Worm (Caenorhabditis elegans): ENCODE measurements around the gene Y116A8C.465.

The Y116A8C.465 gene

DNA sequence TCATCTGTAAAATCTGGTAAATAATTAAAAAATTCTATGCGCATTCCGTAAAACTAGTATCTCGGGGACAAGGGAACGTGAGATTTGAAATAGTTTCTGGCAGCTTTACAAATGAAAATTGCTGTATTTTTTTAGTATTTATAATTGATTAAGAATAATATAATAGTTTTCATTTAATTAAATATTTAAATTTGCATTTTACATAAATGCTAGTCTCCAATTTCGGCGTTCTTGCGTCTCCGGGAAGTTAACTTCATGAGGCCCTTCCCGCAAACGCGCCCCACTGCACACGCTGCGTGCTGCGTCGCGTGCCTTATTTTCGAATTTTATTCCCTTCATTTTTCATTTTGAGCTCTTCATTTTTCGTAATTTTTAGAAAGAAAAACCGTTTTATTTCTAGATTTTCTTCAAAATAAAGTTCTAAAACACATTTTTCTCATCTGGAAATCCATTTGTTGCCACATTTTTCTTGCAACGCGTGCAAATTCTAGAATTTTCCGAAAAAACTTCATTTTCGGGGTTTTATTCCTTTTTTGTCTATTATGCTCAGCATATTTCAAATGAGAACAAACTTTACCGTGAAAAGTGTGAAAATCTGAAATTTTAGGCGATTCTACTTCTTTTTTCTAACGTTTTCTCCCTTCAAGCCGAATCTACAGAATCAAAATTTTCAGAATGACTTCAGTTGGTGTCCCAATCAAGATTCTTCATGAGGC is 22.5 kb downstream of the Y116A8C.465 start, which contains the start of the genes snx-13 and snr-1 (continued):
- peak; percentile 48 for TF ChIP-seq dve-1 (tag; optimal IDR thresholded peaks at IDR 0.05; ENCODE audit: insufficient read depth)
- TF ChIP-seq Y48G9A.11 (GFP tag; IDR thresholded peaks at IDR 0.05) = peak; percentile 64
- TF ChIP-seq vab-7 (GFP tag; IDR thresholded peaks at IDR 0.05) = peak; percentile 86
- TF ChIP-seq nhr-77 (tag; optimal IDR thresholded peaks at IDR 0.05) = peak; percentile 60
- no peak for TF ChIP-seq Y75B8A.6 (GFP tag; IDR thresholded peaks at IDR 0.05)
- TF ChIP-seq ceh-20 (GFP tag; IDR thresholded peaks at IDR 0.05) = no peak
- no peak for TF ChIP-seq F26F4.8 (GFP tag; conservative IDR thresholded peaks at IDR 0.05)
- TF ChIP-seq gei-8 (GFP tag; optimal IDR thresholded peaks at IDR 0.05) = no peak
- no peak for TF ChIP-seq lin-1 (GFP tag; IDR thresholded peaks at IDR 0.05)
- no peak for TF ChIP-seq lin-29 (GFP tag; IDR thresholded peaks at IDR 0.05)
- no peak for TF ChIP-seq Y105C5A.15 (GFP tag; IDR thresholded peaks at IDR 0.05)
- TF ChIP-seq nhr-25 (tag; optimal IDR thresholded peaks at IDR 0.05; ENCODE audit: borderline replicate concordance, insufficient read depth) = no peak
- peak; percentile 70 for TF ChIP-seq rbr-2 (tag; optimal IDR thresholded peaks at IDR 0.05)
- no peak for TF ChIP-seq nhr-10 (tag; optimal IDR thresholded peaks at IDR 0.05)
- TF ChIP-seq nhr-48 (tag; optimal IDR thresholded peaks at IDR 0.05) = no peak
- TF ChIP-seq ceh-62 (tag; optimal IDR thresholded peaks at IDR 0.05) = no peak
- TF ChIP-seq ceh-28 (tag; optimal IDR thresholded peaks at IDR 0.05) = no peak
- no peak for TF ChIP-seq hlh-11 (tag; optimal IDR thresholded peaks at IDR 0.05)
- no peak for TF ChIP-seq unc-39 (tag; optimal IDR thresholded peaks at IDR 0.05)
- no peak for TF ChIP-seq ceh-82 (tag; optimal IDR thresholded peaks at IDR 0.05)
- TF ChIP-seq nhr-11 (tag; optimal IDR thresholded peaks at IDR 0.05) = peak; percentile 17
- TF ChIP-seq sdz-12 (GFP tag; optimal IDR thresholded peaks at IDR 0.05) = peak; percentile 89
- TF ChIP-seq mxl-3 (GFP tag; optimal IDR thresholded peaks at IDR 0.05) = no peak
- no peak for TF ChIP-seq dmd-8 (GFP tag; IDR thresholded peaks at IDR 0.05)
- no peak for TF ChIP-seq snpc-4 (tag; optimal IDR thresholded peaks at IDR 0.05)
- no peak for TF ChIP-seq ama-1 (optimal IDR thresholded peaks at IDR 0.05)

DNA sequence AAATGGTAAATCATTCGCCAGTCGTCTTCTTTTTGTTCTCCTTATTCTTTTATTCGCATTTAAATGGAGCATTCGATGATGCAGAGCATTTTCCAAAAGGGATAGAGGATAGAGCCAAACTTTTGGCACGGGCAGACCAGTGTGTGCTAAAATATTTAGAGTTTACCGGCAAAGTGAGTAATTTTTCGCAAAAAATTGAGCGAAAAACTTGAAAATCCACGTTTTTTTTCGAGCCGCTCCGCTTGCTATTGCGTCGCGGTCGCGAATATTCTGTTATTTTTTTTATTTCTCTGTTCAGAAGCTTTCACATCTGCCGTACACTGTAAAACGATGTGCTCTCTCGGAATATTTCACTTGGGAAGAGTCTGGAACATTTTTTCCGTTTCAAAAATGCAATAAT is 23.8 kb downstream of the Y116A8C.465 start, which contains the start of gene Y116A8C.43:
Gene Y116A8C.43 (plus strand): TSS at position 3 of the 400 bp plus-strand sequence.
- TF ChIP-seq lin-38 (GFP tag; IDR thresholded peaks at IDR 0.05) (peak; percentile 73), F26F4.8 (GFP tag; conservative IDR thresholded peaks at IDR 0.05) (no peak), rbr-2 (tag; optimal IDR thresholded peaks at IDR 0.05) (peak; percentile 9), hlh-11 (tag; optimal IDR thresholded peaks at IDR 0.05) (no peak), sdz-12 (GFP tag; optimal IDR thresholded peaks at IDR 0.05) (no peak), ama-1 (optimal IDR thresholded peaks at IDR 0.05) (peak; percentile 84), daf-16 (GFP tag; optimal IDR thresholded peaks at IDR 0.05) (no peak), daf-16 (tag; optimal IDR thresholded peaks at IDR 0.05) (peak; percentile 27), pqm-1 (tag; optimal IDR thresholded peaks at IDR 0.05) (no peak), hlh-30 (tag; optimal IDR thresholded peaks at IDR 0.05; ENCODE audit: insufficient read depth) (no peak), Y75B8A.6 (GFP tag; IDR thresholded peaks at IDR 0.05) (no peak), F10B5.3 (tag; optimal IDR thresholded peaks at IDR 0.05) (no peak), lin-29 (GFP tag; IDR thresholded peaks at IDR 0.05) (no peak), pha-4 (GFP tag; IDR thresholded peaks at IDR 0.05) (no peak), pha-4 (tag; optimal IDR thresholded peaks at IDR 0.05) (no peak), zfp-3 (GFP tag; conservative IDR thresholded peaks at IDR 0.05) (0 out of 2 replicates have a peak, but pooled peaks have one; percentile 17), nhr-25 (tag; optimal IDR thresholded peaks at IDR 0.05; ENCODE audit: borderline replicate concordance, insufficient read depth) (no peak), F44E2.7 (GFP tag; IDR thresholded peaks at IDR 0.05) (no peak), dve-1 (tag; optimal IDR thresholded peaks at IDR 0.05; ENCODE audit: insufficient read depth) (no peak), unc-130 (GFP tag; optimal IDR thresholded peaks at IDR 0.05) (peak; percentile 56), dmd-9 (GFP tag; IDR thresholded peaks at IDR 0.05) (no peak), mes-2 (tag; optimal IDR thresholded peaks at IDR 0.05; ENCODE audit: poor library complexity, severe bottlenecking) (peak; percentile 23), dmd-6 (GFP tag; IDR thresholded peaks at IDR 0.05) (no peak), cey-2 (tag; optimal IDR thresholded peaks at IDR 0.05; ENCODE audit: borderline replicate concordance, insufficient read depth) (no peak), F49E8.2 (tag; optimal IDR thresholded peaks at IDR 0.05; ENCODE audit: borderline replicate concordance) (peak; percentile 79), T26A8.4 (GFP tag; IDR thresholded peaks at IDR 0.05) (0 out of 2 replicates have a peak, but pooled peaks have one; percentile 27), aha-1 (tag) (peak; percentile 76), nhr-6 (tag; optimal IDR thresholded peaks at IDR 0.05) (no peak), arid-1 (GFP tag; conservative IDR thresholded peaks at IDR 0.05) (peak; percentile 11; the same call in 1 of the 2 replicates), lsy-2 (tag; optimal IDR thresholded peaks at IDR 0.05) (no peak), unc-39 (tag; optimal IDR thresholded peaks at IDR 0.05) (no peak), ceh-62 (tag; optimal IDR thresholded peaks at IDR 0.05) (no peak), ztf-11 (tag; optimal IDR thresholded peaks at IDR 0.05) (no peak)
